Worm (Caenorhabditis elegans): ENCODE measurements around the gene T01G1.2.

T01G1.2 gene

ce11 chrIV:11372366-11372997 is 18.3 kb downstream of the T01G1.2 start, which contains the start of gene cbd-1:
Gene cbd-1, plus strand, starts transcription at chrIV:11372991.
- TF ChIP-seq unc-62 (GFP tag; optimal IDR thresholded peaks at IDR 0.05) = no peak
- TF ChIP-seq cnd-1 (tag; optimal IDR thresholded peaks at IDR 0.05) = no peak
- no peak for TF ChIP-seq lin-32 (GFP tag; optimal IDR thresholded peaks at IDR 0.05)
- TF ChIP-seq pha-4 (tag; optimal IDR thresholded peaks at IDR 0.05) = no peak
- no peak for TF ChIP-seq mls-2 (tag; optimal IDR thresholded peaks at IDR 0.05)
- TF ChIP-seq nhr-237 (tag; optimal IDR thresholded peaks at IDR 0.05) = no peak
- TF ChIP-seq nhr-28 (tag; optimal IDR thresholded peaks at IDR 0.05) = no peak
- no peak for TF ChIP-seq ham-2 (GFP tag; optimal IDR thresholded peaks at IDR 0.05)
- no peak for TF ChIP-seq bed-3 (GFP tag; optimal IDR thresholded peaks at IDR 0.05)
- TF ChIP-seq drap-1 (GFP tag; optimal IDR thresholded peaks at IDR 0.05) = no peak
- no peak for TF ChIP-seq lin-13 (tag; optimal IDR thresholded peaks at IDR 0.05)
- no peak for TF ChIP-seq hlh-1 (tag; optimal IDR thresholded peaks at IDR 0.05)
- TF ChIP-seq unc-120 (tag; optimal IDR thresholded peaks at IDR 0.05; ENCODE audit: poor library complexity, severe bottlenecking) = no peak
- TF ChIP-seq sem-2 (GFP tag; optimal IDR thresholded peaks at IDR 0.05) = no peak

- TF ChIP-seq bed-3 (GFP tag; optimal IDR thresholded peaks at IDR 0.05) (no peak), nhr-12 (tag; optimal IDR thresholded peaks at IDR 0.05) (no peak), mep-1 (tag; optimal IDR thresholded peaks at IDR 0.05) (no peak), nhr-237 (tag; optimal IDR thresholded peaks at IDR 0.05) (no peak), elt-3 (tag; optimal IDR thresholded peaks at IDR 0.05) (no peak), blmp-1 (tag; optimal IDR thresholded peaks at IDR 0.05) (no peak)
These were observed 21.5 kb downstream of the T01G1.2 start for ce11 chrIV:11375713-11376112.

- no peak for TF ChIP-seq nhr-2 (tag; optimal IDR thresholded peaks at IDR 0.05)
- TF ChIP-seq M03D4.4 (tag; optimal IDR thresholded peaks at IDR 0.05) = no peak
- no peak for TF ChIP-seq nhr-76 (tag; optimal IDR thresholded peaks at IDR 0.05)
- TF ChIP-seq lin-13 (tag; optimal IDR thresholded peaks at IDR 0.05) = no peak
- TF ChIP-seq elt-3 (tag; optimal IDR thresholded peaks at IDR 0.05) = no peak
- TF ChIP-seq ham-2 (GFP tag; optimal IDR thresholded peaks at IDR 0.05) = no peak
- no peak for TF ChIP-seq unc-120 (tag; optimal IDR thresholded peaks at IDR 0.05; ENCODE audit: poor library complexity, severe bottlenecking)
- no peak for TF ChIP-seq lsy-2 (tag; optimal IDR thresholded peaks at IDR 0.05)
These were observed 23.2 kb downstream of the T01G1.2 start for ce11 chrIV:11377439-11377838.

DNA sequence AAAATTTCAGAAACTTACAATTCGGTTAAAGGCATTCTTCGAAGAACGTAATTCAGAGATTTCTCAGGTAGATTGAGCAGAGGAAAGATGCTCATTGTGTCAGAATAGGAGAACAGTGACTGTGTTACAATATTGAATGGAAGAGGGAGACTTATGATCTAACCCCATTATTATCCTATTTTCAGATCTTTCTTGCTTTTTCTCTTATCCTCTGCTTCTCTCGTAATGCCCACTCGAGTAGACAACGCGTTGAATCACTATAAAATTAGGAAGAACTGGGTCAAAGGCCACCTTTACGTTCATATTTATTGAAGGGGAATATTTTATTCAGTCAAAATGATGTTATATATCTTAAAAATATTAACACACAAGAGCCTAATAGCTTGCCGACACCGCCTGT is 25.0 kb downstream of the T01G1.2 start, which contains the start of gene fbxb-76:
fbxb-76 (minus strand) TSS at position 101 of the 400 bp plus-strand sequence.
- TF ChIP-seq ceh-83 (GFP tag; optimal IDR thresholded peaks at IDR 0.05) = no peak
- no peak for TF ChIP-seq flh-1 (GFP tag; optimal IDR thresholded peaks at IDR 0.05)
- no peak for TF ChIP-seq nhr-28 (tag; optimal IDR thresholded peaks at IDR 0.05)
- TF ChIP-seq cnd-1 (tag; optimal IDR thresholded peaks at IDR 0.05) = no peak
- no peak for TF ChIP-seq lin-32 (GFP tag; optimal IDR thresholded peaks at IDR 0.05)
- no peak for TF ChIP-seq zip-8 (tag; optimal IDR thresholded peaks at IDR 0.05)
- no peak for TF ChIP-seq drap-1 (GFP tag; optimal IDR thresholded peaks at IDR 0.05)
- no peak for TF ChIP-seq mls-2 (tag; optimal IDR thresholded peaks at IDR 0.05)
- TF ChIP-seq lsy-2 (tag; optimal IDR thresholded peaks at IDR 0.05) = no peak
- TF ChIP-seq unc-39 (tag; optimal IDR thresholded peaks at IDR 0.05) = no peak
- no peak for TF ChIP-seq nhr-76 (tag; optimal IDR thresholded peaks at IDR 0.05)
- TF ChIP-seq nhr-237 (tag; optimal IDR thresholded peaks at IDR 0.05) = no peak

- TF ChIP-seq nhr-28 (tag; optimal IDR thresholded peaks at IDR 0.05) (no peak), ces-1 (GFP tag; optimal IDR thresholded peaks at IDR 0.05) (peak; percentile 49)
These were observed 34.5 kb downstream of the T01G1.2 start for ce11 chrIV:11388684-11389083.

- TF ChIP-seq nhr-28 (tag; optimal IDR thresholded peaks at IDR 0.05) (no peak), nhr-76 (tag; optimal IDR thresholded peaks at IDR 0.05) (no peak), mab-5 (tag; optimal IDR thresholded peaks at IDR 0.05) (no peak), snpc-4 (tag; optimal IDR thresholded peaks at IDR 0.05) (no peak), M03D4.4 (tag; optimal IDR thresholded peaks at IDR 0.05) (no peak), blmp-1 (tag; optimal IDR thresholded peaks at IDR 0.05) (no peak), elt-3 (tag; optimal IDR thresholded peaks at IDR 0.05) (no peak), tbx-8 (GFP tag; optimal IDR thresholded peaks at IDR 0.05) (no peak), sem-2 (GFP tag; optimal IDR thresholded peaks at IDR 0.05) (no peak), nhr-2 (tag; optimal IDR thresholded peaks at IDR 0.05) (no peak), mls-2 (tag; optimal IDR thresholded peaks at IDR 0.05) (no peak), flh-1 (GFP tag; optimal IDR thresholded peaks at IDR 0.05) (no peak), drap-1 (GFP tag; optimal IDR thresholded peaks at IDR 0.05) (no peak), unc-62 (GFP tag; optimal IDR thresholded peaks at IDR 0.05) (no peak), ztf-11 (tag; optimal IDR thresholded peaks at IDR 0.05) (no peak), ceh-83 (GFP tag; optimal IDR thresholded peaks at IDR 0.05) (no peak)
These were observed 40.0 kb downstream of the T01G1.2 start, which contains the start of gene tag-89 for ce11 chrIV:11394243-11394642. Gene tag-89, plus strand, starts transcription at chrIV:11394543.
